Worm (Caenorhabditis elegans): ENCODE measurements around the gene D1005.4.

- no peak for TF ChIP-seq ama-1 (optimal IDR thresholded peaks at IDR 0.05)
- TF ChIP-seq jun-1 (tag; optimal IDR thresholded peaks at IDR 0.05): no peak
- TF ChIP-seq lin-35 (GFP tag; optimal IDR thresholded peaks at IDR 0.05): no peak
- no peak for TF ChIP-seq lin-39 (tag; optimal IDR thresholded peaks at IDR 0.05)
- TF ChIP-seq nhr-76 (tag; optimal IDR thresholded peaks at IDR 0.05): no peak
These were observed 12.0 kb upstream of the D1005.4 start, which contains the start of gene F09E10.6 for ce11 chrX:1497581-1497980.

All from whole organism, L1 larva.